Fruit fly (Drosophila melanogaster) whole organism, wandering third instar larva: ENCODE data around the gene CG42779.

ENCODE experiments used
- Abd-B ChIP-seq: fragments of >200 bp; optimal IDR thresholded peaks from 2 replicates; lab custom pipeline; 2017; ENCODE audit warnings: missing biosample characterization, missing genetic modification characterization
- CG32264 ChIP-seq: fragments of 200-800 bp; sonication (Bioruptor generic); optimal IDR thresholded peaks from 2 replicates; lab custom pipeline; 2016; ENCODE audit warnings: missing biosample characterization, missing genetic modification characterization
- CG9705 ChIP-seq: fragments of 200-800 bp; sonication (Bioruptor generic); optimal IDR thresholded peaks from 2 replicates; lab custom pipeline; 2018; ENCODE audit warnings: missing biosample characterization, mild to moderate bottlenecking, missing genetic modification characterization
- CrebA ChIP-seq: fragments of 200-800 bp; sonication (Bioruptor generic); optimal IDR thresholded peaks from 2 replicates; lab custom pipeline; 2016; ENCODE audit warnings: missing biosample characterization, mild to moderate bottlenecking, missing genetic modification characterization, borderline replicate concordance
- Dfd ChIP-seq: fragments of >200 bp; optimal IDR thresholded peaks from 2 replicates; lab custom pipeline; 2017; ENCODE audit warnings: missing biosample characterization, missing genetic modification characterization
- Dif ChIP-seq: fragments of 200-275, 200-300 bp; sonication (Bioruptor generic); optimal IDR thresholded peaks from 2 replicates; lab custom pipeline; 2018; ENCODE audit warnings: missing biosample characterization, missing genetic modification characterization; ENCODE audit not compliant: partially characterized antibody
- GATAd ChIP-seq: sonication (Bioruptor generic); optimal IDR thresholded peaks from 2 replicates; lab custom pipeline; 2016; ENCODE audit warnings: missing biosample characterization, missing genetic modification characterization
- HLH106 ChIP-seq: fragments of 200-800 bp; optimal IDR thresholded peaks from 3 replicates; lab custom pipeline; 2019; ENCODE audit warnings: missing biosample characterization, mild to moderate bottlenecking, missing genetic modification characterization, moderate library complexity
- Hnf4 ChIP-seq: fragments of 200-800 bp; sonication (Bioruptor generic); optimal IDR thresholded peaks from 2 replicates; lab custom pipeline; 2016; ENCODE audit warnings: missing biosample characterization, mild to moderate bottlenecking, missing genetic modification characterization
- Hr78 ChIP-seq: fragments of >200 bp; optimal IDR thresholded peaks from 2 replicates; lab custom pipeline; 2017; ENCODE audit warnings: missing biosample characterization, missing genetic modification characterization
- Hr83 ChIP-seq: fragments of 200-300 bp; sonication (Bioruptor generic); optimal IDR thresholded peaks from 2 replicates; lab custom pipeline; 2016; ENCODE audit warnings: missing biosample characterization, mild to moderate bottlenecking, missing genetic modification characterization, moderate library complexity; ENCODE audit not compliant: poor library complexity, severe bottlenecking
- Jra ChIP-seq: sonication (Bioruptor generic); optimal IDR thresholded peaks from 2 replicates; lab custom pipeline; 2016; ENCODE audit warnings: missing biosample characterization, missing genetic modification characterization
- Mio ChIP-seq: sonication (Bioruptor generic); optimal IDR thresholded peaks from 2 replicates; lab custom pipeline; 2016; ENCODE audit warnings: missing biosample characterization, missing genetic modification characterization
- N ChIP-seq: fragments of >200 bp; optimal IDR thresholded peaks from 2 replicates; lab custom pipeline; 2018; ENCODE audit warnings: missing biosample characterization, missing external identifiers, missing genetic modification characterization
- OdsH ChIP-seq: fragments of 200-800 bp; sonication (Bioruptor generic); optimal IDR thresholded peaks from 2 replicates; lab custom pipeline; 2016; ENCODE audit warnings: missing biosample characterization, mild to moderate bottlenecking, missing genetic modification characterization
- Rel ChIP-seq, 2 experiments: fragments of 200-800 bp; sonication (Bioruptor generic) in 1 of 2; optimal IDR thresholded peaks; 2 replicates in 1 of 2; 3 replicates in 1 of 2; lab custom pipeline; 2016 to 2019; ENCODE audit warnings: mild to moderate bottlenecking in 2 of 2, missing biosample characterization in 2 of 2, missing genetic modification characterization in 2 of 2, moderate library complexity in 1 of 2
- Sp1 ChIP-seq: fragments of 200-800 bp; sonication (Bioruptor generic); optimal IDR thresholded peaks from 3 replicates; lab custom pipeline; 2019; ENCODE audit warnings: missing biosample characterization, mild to moderate bottlenecking, missing genetic modification characterization, moderate library complexity
- br ChIP-seq: fragments of 200-800 bp; sonication (Bioruptor generic); optimal IDR thresholded peaks from 2 replicates; lab custom pipeline; 2016; ENCODE audit warnings: missing biosample characterization, missing genetic modification characterization
- brk ChIP-seq: fragments of 200-800 bp; sonication (Bioruptor generic); optimal IDR thresholded peaks from 2 replicates; lab custom pipeline; 2016; ENCODE audit warnings: missing biosample characterization, mild to moderate bottlenecking, missing genetic modification characterization
- dl ChIP-seq, 2 experiments: fragments of 175-275, 200-275 bp in 1 of 2; fragments of 200-275 bp in 1 of 2; sonication (Bioruptor generic); optimal IDR thresholded peaks; lab custom pipeline; 2018; ENCODE audit warnings: mild to moderate bottlenecking in 2 of 2, missing biosample characterization in 2 of 2, missing genetic modification characterization in 2 of 2, moderate library complexity in 2 of 2; ENCODE audit not compliant: partially characterized antibody in 2 of 2, insufficient read depth in 1 of 2
- dmrt93B ChIP-seq: fragments of 200-800 bp; sonication (Bioruptor generic); optimal IDR thresholded peaks from 2 replicates; lab custom pipeline; 2018; ENCODE audit warnings: missing biosample characterization, mild to moderate bottlenecking, missing genetic modification characterization
- dsf ChIP-seq: sonication (Bioruptor generic); optimal IDR thresholded peaks from 2 replicates; lab custom pipeline; 2016; ENCODE audit warnings: missing biosample characterization, missing genetic modification characterization, borderline replicate concordance
- ey ChIP-seq: fragments of 200-800 bp; sonication (Bioruptor generic); optimal IDR thresholded peaks from 2 replicates; lab custom pipeline; 2016; ENCODE audit warnings: missing biosample characterization, missing genetic modification characterization
- foxo ChIP-seq, 2 experiments: fragments of 200-800 bp; sonication (Bioruptor generic); optimal IDR thresholded peaks; 2 replicates in 1 of 2; 3 replicates in 1 of 2; lab custom pipeline; 2016 to 2017; ENCODE audit warnings: missing biosample characterization in 2 of 2, missing genetic modification characterization in 2 of 2
- fru ChIP-seq: fragments of 200-800 bp; sonication (Bioruptor generic); optimal IDR thresholded peaks from 3 replicates; lab custom pipeline; 2016; ENCODE audit warnings: missing biosample characterization, mild to moderate bottlenecking, missing genetic modification characterization
- h ChIP-seq: fragments of 200-800 bp; sonication (Bioruptor generic); optimal IDR thresholded peaks from 3 replicates; lab custom pipeline; 2016; ENCODE audit warnings: missing biosample characterization, mild to moderate bottlenecking, missing genetic modification characterization
- jim ChIP-seq: fragments of 175-275, 200-325 bp; sonication (Bioruptor generic); optimal IDR thresholded peaks from 2 replicates; lab custom pipeline; 2016; ENCODE audit warnings: missing biosample characterization, mild to moderate bottlenecking, missing genetic modification characterization
- lola ChIP-seq: fragments of >200 bp; optimal IDR thresholded peaks from 2 replicates; lab custom pipeline; 2017; ENCODE audit warnings: missing biosample characterization, missing genetic modification characterization
- pan ChIP-seq: fragments of >200 bp; optimal IDR thresholded peaks from 2 replicates; lab custom pipeline; 2017
- psq ChIP-seq: fragments of 200-800 bp; sonication (Bioruptor generic); optimal IDR thresholded peaks from 3 replicates; lab custom pipeline; 2017; ENCODE audit warnings: missing biosample characterization, mild to moderate bottlenecking, missing genetic modification characterization, moderate library complexity
- rgr ChIP-seq: fragments of 200-800 bp; sonication (Bioruptor generic); optimal IDR thresholded peaks from 3 replicates; lab custom pipeline; 2016; ENCODE audit warnings: missing biosample characterization, mild to moderate bottlenecking, missing genetic modification characterization
- sage ChIP-seq: fragments of 200-800 bp; sonication (Bioruptor generic); optimal IDR thresholded peaks from 2 replicates; lab custom pipeline; 2016; ENCODE audit warnings: missing biosample characterization, mild to moderate bottlenecking, missing genetic modification characterization
- sv ChIP-seq: fragments of 200-800 bp; sonication (Bioruptor generic); optimal IDR thresholded peaks from 3 replicates; lab custom pipeline; 2016; ENCODE audit warnings: missing biosample characterization, missing genetic modification characterization
- tai ChIP-seq: sonication (Bioruptor generic); optimal IDR thresholded peaks from 2 replicates; lab custom pipeline; 2016; ENCODE audit warnings: missing biosample characterization, missing genetic modification characterization
- woc ChIP-seq: sonication (Bioruptor generic); optimal IDR thresholded peaks from 2 replicates; lab custom pipeline; 2016; ENCODE audit warnings: missing biosample characterization, mild to moderate bottlenecking, missing genetic modification characterization

Gene CG42779

DNA sequence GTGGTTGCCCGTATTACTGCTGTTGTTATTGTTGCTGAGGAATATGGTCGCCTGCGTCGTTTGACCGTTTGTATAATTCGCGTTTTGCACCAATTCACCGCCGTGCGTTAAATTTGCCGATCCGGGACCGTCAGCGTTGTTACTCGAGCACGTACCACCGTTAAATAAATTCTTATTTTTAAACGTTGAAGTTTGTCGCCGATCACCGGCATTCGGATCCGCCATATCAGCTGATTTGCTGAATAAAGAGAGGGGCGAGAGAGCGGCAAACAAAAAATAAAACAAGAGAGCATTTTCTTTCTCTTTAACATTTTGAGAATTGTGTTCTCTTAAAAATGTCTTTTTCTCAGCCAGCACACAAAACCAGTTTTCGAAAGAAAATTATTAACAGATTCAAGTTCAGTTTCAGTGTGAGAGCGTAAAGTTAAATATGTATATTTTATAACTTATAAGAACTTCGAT is 2.4 kb upstream of the CG42779 start:
- TF ChIP-seq N (GFP tag; lab: Kevin White, UChicago) (no peak), sv (no peak), OdsH (GFP tag; lab: Kevin White, UChicago) (no peak), Sp1 (peak; percentile 39), dl (GFP tag; optimal IDR thresholded peaks at IDR 0.05; lab: Kevin White, UChicago; ENCODE audit: insufficient read depth in 1 of 2, partially characterized antibody in 2 of 2) (peak; percentile 29 to 60), brk (GFP tag; lab: Kevin White, UChicago) (peak; percentile 38), pan (lab: Kevin White, UChicago) (no peak), Mio (GFP tag; lab: Kevin White, UChicago) (no peak), Hnf4 (GFP tag; lab: Kevin White, UChicago) (no peak), jim (GFP tag; lab: Kevin White, UChicago) (no peak), Dif (GFP tag; lab: Kevin White, UChicago) (peak; percentile 59), foxo (GFP tag; optimal IDR thresholded peaks at IDR 0.05; lab: Kevin White, UChicago) (peak in 1 of 2 experiments; percentile 32), dmrt93B (GFP tag; lab: Kevin White, UChicago) (no peak), CrebA (GFP tag; lab: Kevin White, UChicago) (peak; percentile 74), CG32264 (GFP tag; lab: Kevin White, UChicago) (peak; percentile 15), CG9705 (GFP tag; lab: Kevin White, UChicago) (no peak), h (GFP tag; lab: Kevin White, UChicago) (no peak), Rel (GFP tag; optimal IDR thresholded peaks at IDR 0.05; lab: Kevin White, UChicago) (no peak), Rel (tag; optimal IDR thresholded peaks at IDR 0.05; lab: Kevin White, UChicago) (peak; percentile 22), Hr78 (no peak), tai (GFP tag; lab: Kevin White, UChicago) (no peak), ey (GFP tag; lab: Kevin White, UChicago) (no peak), fru (GFP tag; lab: Kevin White, UChicago) (no peak), sage (GFP tag; lab: Kevin White, UChicago) (peak; percentile 73), HLH106 (tag; lab: Kevin White, UChicago) (no peak), Abd-B (GFP tag; lab: Kevin White, UChicago) (no peak), br (GFP tag; lab: Kevin White, UChicago) (peak; percentile 12), lola (GFP tag; lab: Kevin White, UChicago) (peak; percentile 45), Hr83 (GFP tag; lab: Kevin White, UChicago) (peak; percentile 45), psq (GFP tag; lab: Kevin White, UChicago) (no peak), dsf (GFP tag; lab: Kevin White, UChicago) (no peak), rgr (GFP tag; lab: Kevin White, UChicago) (no peak)

DNA sequence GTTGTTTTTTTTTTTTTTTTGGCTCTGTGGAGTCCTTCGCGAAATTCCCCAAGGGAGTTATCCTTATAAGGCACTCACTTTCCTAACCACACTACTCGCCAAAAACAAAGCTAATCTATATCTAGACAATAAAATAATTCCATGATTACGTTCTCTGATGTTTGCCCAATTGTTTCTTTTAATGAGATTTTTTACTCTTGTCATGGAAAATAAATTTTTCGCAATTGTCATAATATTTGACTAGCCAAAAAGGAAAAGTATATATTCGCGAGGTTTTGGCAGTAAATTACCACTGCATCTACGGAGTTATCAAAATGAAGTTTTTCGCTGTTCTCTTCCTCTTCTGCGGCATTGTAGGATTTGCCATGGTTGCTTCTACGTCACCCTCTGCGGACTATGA is 1.2 kb upstream of the CG42779 start, which contains the start of gene CG34278:
Gene CG34278, plus strand, starts transcription at position 301 of the 400 bp plus-strand sequence.
- TF ChIP-seq ey (GFP tag; lab: Kevin White, UChicago) (no peak), Jra (GFP tag; lab: Kevin White, UChicago) (no peak), dsf (GFP tag; lab: Kevin White, UChicago) (no peak), h (GFP tag; lab: Kevin White, UChicago) (no peak), tai (GFP tag; lab: Kevin White, UChicago) (no peak), OdsH (GFP tag; lab: Kevin White, UChicago) (no peak), pan (lab: Kevin White, UChicago) (no peak), GATAd (GFP tag; lab: Kevin White, UChicago) (no peak), Dfd (GFP tag; lab: Kevin White, UChicago) (no peak), rgr (GFP tag; lab: Kevin White, UChicago) (no peak), lola (GFP tag; lab: Kevin White, UChicago) (no peak), Sp1 (no peak), br (GFP tag; lab: Kevin White, UChicago) (no peak), CrebA (GFP tag; lab: Kevin White, UChicago) (no peak), woc (GFP tag; lab: Kevin White, UChicago) (no peak), brk (GFP tag; lab: Kevin White, UChicago) (no peak), dmrt93B (GFP tag; lab: Kevin White, UChicago) (no peak), Mio (GFP tag; lab: Kevin White, UChicago) (no peak), Hnf4 (GFP tag; lab: Kevin White, UChicago) (no peak)
